Worm (Caenorhabditis elegans): ENCODE data around the gene ilcr-2.

Gene ilcr-2

DNA sequence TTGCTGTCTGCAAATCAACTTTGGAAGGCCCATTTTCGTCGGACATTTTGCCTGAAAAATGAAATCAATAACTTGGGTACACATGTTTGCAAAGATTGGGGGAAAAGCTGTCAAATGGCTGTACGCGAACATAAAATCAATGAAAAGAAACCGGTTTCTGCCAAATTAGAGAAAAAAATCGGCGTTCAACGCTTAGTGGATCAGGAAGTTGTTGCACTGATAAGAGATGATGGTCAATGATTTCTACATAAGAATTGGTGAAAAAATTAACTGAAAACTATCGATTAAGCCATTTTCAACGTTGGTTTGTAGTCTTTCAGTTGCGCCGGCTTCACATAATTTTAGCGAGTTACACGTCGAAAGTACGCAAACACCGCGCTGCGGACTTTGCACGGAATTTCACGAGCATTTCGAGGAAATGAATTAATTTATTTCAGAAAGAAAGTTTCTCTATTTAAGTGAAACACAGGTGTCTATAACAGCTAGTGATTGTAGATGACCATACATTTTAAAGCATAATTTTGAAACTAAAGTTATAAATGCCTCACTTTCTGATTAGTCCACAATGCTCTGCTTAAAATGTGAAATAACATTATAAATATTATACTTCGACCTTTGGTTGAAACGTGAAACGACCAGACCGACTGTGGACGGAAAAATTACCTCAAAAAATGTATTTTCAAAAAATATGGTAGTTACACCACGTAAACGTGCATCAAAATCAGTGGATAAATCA, 45.4 kb upstream of the ilcr-2 start, which contains the start of the genes F07F6.4 and F07F6.2 (continued):
- peak; percentile 59 for TF ChIP-seq dpl-1 (GFP tag; optimal IDR thresholded peaks at IDR 0.05)
- no peak for TF ChIP-seq nhr-42 (GFP tag; IDR thresholded peaks at IDR 0.05)
- TF ChIP-seq pha-4 (GFP tag; IDR thresholded peaks at IDR 0.05), result no peak
- no peak for TF ChIP-seq pha-4 (tag; optimal IDR thresholded peaks at IDR 0.05)
- TF ChIP-seq ceh-32 (tag; optimal IDR thresholded peaks at IDR 0.05; ENCODE audit: poor library complexity), result no peak
- TF ChIP-seq nhr-76 (tag; optimal IDR thresholded peaks at IDR 0.05), result no peak
- TF ChIP-seq pqm-1 (tag; optimal IDR thresholded peaks at IDR 0.05), result peak; percentile 27
- no peak for TF ChIP-seq lin-13 (GFP tag; optimal IDR thresholded peaks at IDR 0.05)
- TF ChIP-seq ztf-11 (tag; optimal IDR thresholded peaks at IDR 0.05), result no peak
- TF ChIP-seq nhr-41 (GFP tag; IDR thresholded peaks at IDR 0.05), result no peak
- TF ChIP-seq T26A8.4 (GFP tag; IDR thresholded peaks at IDR 0.05), result no peak
- no peak for TF ChIP-seq nhr-111 (GFP tag; optimal IDR thresholded peaks at IDR 0.05)
- TF ChIP-seq snpc-1.2 (GFP tag; IDR thresholded peaks at IDR 0.05), result no peak
- TF ChIP-seq lir-3 (tag; optimal IDR thresholded peaks at IDR 0.05), result no peak
- TF ChIP-seq lin-39 (tag; optimal IDR thresholded peaks at IDR 0.05), result no peak
- no peak for TF ChIP-seq Y48G9A.11 (GFP tag; IDR thresholded peaks at IDR 0.05)
- no peak for TF ChIP-seq nhr-77 (tag; optimal IDR thresholded peaks at IDR 0.05)
- TF ChIP-seq zip-11 (GFP tag; IDR thresholded peaks at IDR 0.05), result no peak
- no peak for TF ChIP-seq nhr-25 (tag; optimal IDR thresholded peaks at IDR 0.05; ENCODE audit: borderline replicate concordance, insufficient read depth)
- no peak for TF ChIP-seq daf-12 (tag; optimal IDR thresholded peaks at IDR 0.05)
- TF ChIP-seq snpc-4 (tag; optimal IDR thresholded peaks at IDR 0.05), result no peak
- no peak for TF ChIP-seq gei-8 (GFP tag; optimal IDR thresholded peaks at IDR 0.05)
- TF ChIP-seq ztf-7 (tag; optimal IDR thresholded peaks at IDR 0.05), result no peak
- TF ChIP-seq lin-38 (GFP tag; IDR thresholded peaks at IDR 0.05), result peak; percentile 46; the same call in 1 of the 2 replicates
- no peak for TF ChIP-seq tag-97 (GFP tag; IDR thresholded peaks at IDR 0.05)
- no peak for TF ChIP-seq jun-1 (tag; optimal IDR thresholded peaks at IDR 0.05)

DNA sequence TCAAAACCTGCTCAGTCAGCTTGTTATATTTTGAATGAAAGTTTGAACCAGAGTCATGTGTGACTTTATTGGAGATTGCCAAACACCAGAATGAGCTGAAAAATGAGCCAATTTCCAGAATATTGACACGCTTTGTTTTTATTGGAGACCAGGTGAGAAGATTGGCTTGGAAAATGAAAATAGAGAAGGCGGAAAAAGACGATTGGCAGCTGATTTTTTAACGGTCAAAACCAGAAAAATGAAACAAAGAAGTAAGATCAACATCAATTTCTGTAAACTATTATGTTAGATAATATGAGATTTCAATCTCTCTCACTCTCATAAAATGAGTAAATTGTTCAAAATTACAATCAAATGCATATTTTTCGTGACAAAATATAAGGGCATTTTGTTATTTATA, 42.0 kb upstream of the ilcr-2 start, which contains the start of gene srx-114:
Gene srx-114, minus strand, starts transcription at position 101 of the 400 bp plus-strand sequence.
- no peak for TF ChIP-seq aha-1 (tag)
- no peak for TF ChIP-seq lin-39 (tag; optimal IDR thresholded peaks at IDR 0.05)
- no peak for TF ChIP-seq nhr-48 (tag; optimal IDR thresholded peaks at IDR 0.05)
- TF ChIP-seq sdz-12 (GFP tag; optimal IDR thresholded peaks at IDR 0.05), result no peak
- no peak for TF ChIP-seq mxl-2 (GFP tag; conservative IDR thresholded peaks at IDR 0.05)
- TF ChIP-seq snpc-4 (tag; optimal IDR thresholded peaks at IDR 0.05), result no peak
- TF ChIP-seq nhr-77 (tag; optimal IDR thresholded peaks at IDR 0.05), result no peak

DNA sequence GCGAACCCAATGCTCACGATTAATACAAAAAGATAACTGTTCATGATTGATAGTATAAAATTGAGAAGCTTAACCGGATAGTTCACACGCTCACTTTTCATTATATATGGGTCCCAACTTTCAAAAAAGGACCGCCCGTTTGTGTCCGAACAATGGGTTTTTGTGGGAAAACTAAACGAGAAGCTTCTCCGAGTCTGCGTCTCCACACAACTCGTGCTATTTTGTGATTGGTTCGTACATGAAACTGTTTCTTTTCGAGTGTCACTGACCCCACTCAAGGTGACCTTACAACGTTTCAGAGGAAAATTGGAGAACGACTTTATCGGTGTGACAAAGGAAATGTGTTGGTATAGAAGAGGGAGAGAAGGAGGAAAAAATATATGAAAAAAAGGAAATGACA, 38.2 kb upstream of the ilcr-2 start, which contains the start of gene dct-5:
Gene dct-5, minus strand, starts transcription at position 101 of the 400 bp plus-strand sequence.
- TF ChIP-seq daf-12 (tag; optimal IDR thresholded peaks at IDR 0.05) (no peak), nhr-10 (tag; optimal IDR thresholded peaks at IDR 0.05) (no peak)

DNA sequence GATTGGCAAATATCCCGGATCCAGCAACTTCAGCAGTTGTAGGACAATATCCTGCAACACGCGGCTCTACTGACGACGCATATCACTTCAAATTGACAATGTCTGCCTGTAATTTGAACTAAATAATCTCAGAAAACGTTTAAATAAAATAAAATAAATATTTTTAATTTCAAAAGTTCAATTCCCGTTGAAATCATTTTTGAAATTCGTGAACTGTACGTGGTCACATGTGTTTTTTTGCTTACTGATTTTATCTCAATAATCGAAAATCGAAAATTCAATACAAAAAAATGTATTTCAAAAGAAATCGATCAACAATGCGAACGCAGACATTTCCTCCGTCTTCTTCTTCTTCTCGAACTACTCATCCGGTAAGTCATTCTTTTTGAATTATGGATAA, 37.5 kb upstream of the ilcr-2 start, which contains the start of gene F07F6.1:
Gene F07F6.1, plus strand, starts transcription at position 301 of the 400 bp plus-strand sequence.
- TF ChIP-seq lin-39 (tag; optimal IDR thresholded peaks at IDR 0.05) (no peak), spr-3 (GFP tag; optimal IDR thresholded peaks at IDR 0.05) (no peak), tra-1 (GFP tag; IDR thresholded peaks at IDR 0.05) (no peak), ceh-28 (tag; optimal IDR thresholded peaks at IDR 0.05) (no peak), ctbp-1 (GFP tag; IDR thresholded peaks at IDR 0.05) (no peak), arid-1 (GFP tag; conservative IDR thresholded peaks at IDR 0.05) (no peak), nhr-28 (tag; optimal IDR thresholded peaks at IDR 0.05) (no peak), lir-3 (tag; optimal IDR thresholded peaks at IDR 0.05) (no peak), zfp-2 (tag; optimal IDR thresholded peaks at IDR 0.05) (no peak), madf-5 (GFP tag; IDR thresholded peaks at IDR 0.05) (no peak), pqm-1 (tag; optimal IDR thresholded peaks at IDR 0.05) (no peak), ztf-7 (tag; optimal IDR thresholded peaks at IDR 0.05) (no peak), nhr-76 (tag; optimal IDR thresholded peaks at IDR 0.05) (no peak), D1046.2 (GFP tag; IDR thresholded peaks at IDR 0.05) (no peak), snpc-1.2 (GFP tag; IDR thresholded peaks at IDR 0.05) (no peak), nhr-42 (GFP tag; IDR thresholded peaks at IDR 0.05) (no peak), ZK337.2 (GFP tag; IDR thresholded peaks at IDR 0.05) (no peak), dve-1 (tag; optimal IDR thresholded peaks at IDR 0.05; ENCODE audit: insufficient read depth) (no peak), fkh-10 (GFP tag; optimal IDR thresholded peaks at IDR 0.05) (no peak)
